Fruit fly (Drosophila melanogaster) whole organism, wandering third instar larva: Measurements from ENCODE around the gene Dhc1.

Experiments
- Abd-B ChIP-seq: fragments of >200 bp; optimal IDR thresholded peaks from 2 replicates; lab custom pipeline; 2017; ENCODE audit warnings: missing biosample characterization, missing genetic modification characterization
- CG32264 ChIP-seq: fragments of 200-800 bp; sonication (Bioruptor generic); optimal IDR thresholded peaks from 2 replicates; lab custom pipeline; 2016; ENCODE audit warnings: missing biosample characterization, missing genetic modification characterization
- CrebA ChIP-seq: fragments of 200-800 bp; sonication (Bioruptor generic); optimal IDR thresholded peaks from 2 replicates; lab custom pipeline; 2016; ENCODE audit warnings: missing biosample characterization, mild to moderate bottlenecking, missing genetic modification characterization, borderline replicate concordance
- Dfd ChIP-seq: fragments of >200 bp; optimal IDR thresholded peaks from 2 replicates; lab custom pipeline; 2017; ENCODE audit warnings: missing biosample characterization, missing genetic modification characterization
- GATAd ChIP-seq: sonication (Bioruptor generic); optimal IDR thresholded peaks from 2 replicates; lab custom pipeline; 2016; ENCODE audit warnings: missing biosample characterization, missing genetic modification characterization
- HLH106 ChIP-seq: fragments of 200-800 bp; optimal IDR thresholded peaks from 3 replicates; lab custom pipeline; 2019; ENCODE audit warnings: missing biosample characterization, mild to moderate bottlenecking, missing genetic modification characterization, moderate library complexity
- Hnf4 ChIP-seq: fragments of 200-800 bp; sonication (Bioruptor generic); optimal IDR thresholded peaks from 2 replicates; lab custom pipeline; 2016; ENCODE audit warnings: missing biosample characterization, mild to moderate bottlenecking, missing genetic modification characterization
- Hr78 ChIP-seq: fragments of >200 bp; optimal IDR thresholded peaks from 2 replicates; lab custom pipeline; 2017; ENCODE audit warnings: missing biosample characterization, missing genetic modification characterization
- Hr83 ChIP-seq: fragments of 200-300 bp; sonication (Bioruptor generic); optimal IDR thresholded peaks from 2 replicates; lab custom pipeline; 2016; ENCODE audit warnings: missing biosample characterization, mild to moderate bottlenecking, missing genetic modification characterization, moderate library complexity; ENCODE audit not compliant: poor library complexity, severe bottlenecking
- Jra ChIP-seq: sonication (Bioruptor generic); optimal IDR thresholded peaks from 2 replicates; lab custom pipeline; 2016; ENCODE audit warnings: missing biosample characterization, missing genetic modification characterization
- Mio ChIP-seq: sonication (Bioruptor generic); optimal IDR thresholded peaks from 2 replicates; lab custom pipeline; 2016; ENCODE audit warnings: missing biosample characterization, missing genetic modification characterization
- Myc ChIP-seq: fragments of >200 bp; optimal IDR thresholded peaks from 2 replicates; lab custom pipeline; 2017
- OdsH ChIP-seq: fragments of 200-800 bp; sonication (Bioruptor generic); optimal IDR thresholded peaks from 2 replicates; lab custom pipeline; 2016; ENCODE audit warnings: missing biosample characterization, mild to moderate bottlenecking, missing genetic modification characterization
- Rel ChIP-seq, 2 experiments: fragments of 200-800 bp; sonication (Bioruptor generic) in 1 of 2; optimal IDR thresholded peaks; 2 replicates in 1 of 2; 3 replicates in 1 of 2; lab custom pipeline; 2016 to 2019; ENCODE audit warnings: mild to moderate bottlenecking in 2 of 2, missing biosample characterization in 2 of 2, missing genetic modification characterization in 2 of 2, moderate library complexity in 1 of 2
- Sp1 ChIP-seq: fragments of 200-800 bp; sonication (Bioruptor generic); optimal IDR thresholded peaks from 3 replicates; lab custom pipeline; 2019; ENCODE audit warnings: missing biosample characterization, mild to moderate bottlenecking, missing genetic modification characterization, moderate library complexity
- Vsx2 ChIP-seq: fragments of 200-300, 225-300 bp; sonication (Bioruptor generic); optimal IDR thresholded peaks from 2 replicates; lab custom pipeline; 2018; ENCODE audit warnings: missing biosample characterization, missing genetic modification characterization; ENCODE audit not compliant: partially characterized antibody
- br ChIP-seq: fragments of 200-800 bp; sonication (Bioruptor generic); optimal IDR thresholded peaks from 2 replicates; lab custom pipeline; 2016; ENCODE audit warnings: missing biosample characterization, missing genetic modification characterization
- brk ChIP-seq: fragments of 200-800 bp; sonication (Bioruptor generic); optimal IDR thresholded peaks from 2 replicates; lab custom pipeline; 2016; ENCODE audit warnings: missing biosample characterization, mild to moderate bottlenecking, missing genetic modification characterization
- dmrt93B ChIP-seq: fragments of 200-800 bp; sonication (Bioruptor generic); optimal IDR thresholded peaks from 2 replicates; lab custom pipeline; 2018; ENCODE audit warnings: missing biosample characterization, mild to moderate bottlenecking, missing genetic modification characterization
- dsf ChIP-seq: sonication (Bioruptor generic); optimal IDR thresholded peaks from 2 replicates; lab custom pipeline; 2016; ENCODE audit warnings: missing biosample characterization, missing genetic modification characterization, borderline replicate concordance
- ey ChIP-seq: fragments of 200-800 bp; sonication (Bioruptor generic); optimal IDR thresholded peaks from 2 replicates; lab custom pipeline; 2016; ENCODE audit warnings: missing biosample characterization, missing genetic modification characterization
- foxo ChIP-seq, 2 experiments: fragments of 200-800 bp; sonication (Bioruptor generic); optimal IDR thresholded peaks; 2 replicates in 1 of 2; 3 replicates in 1 of 2; lab custom pipeline; 2016 to 2017; ENCODE audit warnings: missing biosample characterization in 2 of 2, missing genetic modification characterization in 2 of 2
- fru ChIP-seq: fragments of 200-800 bp; sonication (Bioruptor generic); optimal IDR thresholded peaks from 3 replicates; lab custom pipeline; 2016; ENCODE audit warnings: missing biosample characterization, mild to moderate bottlenecking, missing genetic modification characterization
- h ChIP-seq: fragments of 200-800 bp; sonication (Bioruptor generic); optimal IDR thresholded peaks from 3 replicates; lab custom pipeline; 2016; ENCODE audit warnings: missing biosample characterization, mild to moderate bottlenecking, missing genetic modification characterization
- jim ChIP-seq: fragments of 175-275, 200-325 bp; sonication (Bioruptor generic); optimal IDR thresholded peaks from 2 replicates; lab custom pipeline; 2016; ENCODE audit warnings: missing biosample characterization, mild to moderate bottlenecking, missing genetic modification characterization
- lola ChIP-seq: fragments of >200 bp; optimal IDR thresholded peaks from 2 replicates; lab custom pipeline; 2017; ENCODE audit warnings: missing biosample characterization, missing genetic modification characterization
- pan ChIP-seq: fragments of >200 bp; optimal IDR thresholded peaks from 2 replicates; lab custom pipeline; 2017
- psq ChIP-seq: fragments of 200-800 bp; sonication (Bioruptor generic); optimal IDR thresholded peaks from 3 replicates; lab custom pipeline; 2017; ENCODE audit warnings: missing biosample characterization, mild to moderate bottlenecking, missing genetic modification characterization, moderate library complexity
- rgr ChIP-seq: fragments of 200-800 bp; sonication (Bioruptor generic); optimal IDR thresholded peaks from 3 replicates; lab custom pipeline; 2016; ENCODE audit warnings: missing biosample characterization, mild to moderate bottlenecking, missing genetic modification characterization
- sage ChIP-seq: fragments of 200-800 bp; sonication (Bioruptor generic); optimal IDR thresholded peaks from 2 replicates; lab custom pipeline; 2016; ENCODE audit warnings: missing biosample characterization, mild to moderate bottlenecking, missing genetic modification characterization
- sv ChIP-seq: fragments of 200-800 bp; sonication (Bioruptor generic); optimal IDR thresholded peaks from 3 replicates; lab custom pipeline; 2016; ENCODE audit warnings: missing biosample characterization, missing genetic modification characterization
- tai ChIP-seq: sonication (Bioruptor generic); optimal IDR thresholded peaks from 2 replicates; lab custom pipeline; 2016; ENCODE audit warnings: missing biosample characterization, missing genetic modification characterization
- usp ChIP-seq: fragments of >200 bp; optimal IDR thresholded peaks from 2 replicates; lab custom pipeline; 2017; ENCODE audit warnings: missing biosample characterization, missing genetic modification characterization
- woc ChIP-seq: sonication (Bioruptor generic); optimal IDR thresholded peaks from 2 replicates; lab custom pipeline; 2016; ENCODE audit warnings: missing biosample characterization, mild to moderate bottlenecking, missing genetic modification characterization

The Dhc1 gene

DNA sequence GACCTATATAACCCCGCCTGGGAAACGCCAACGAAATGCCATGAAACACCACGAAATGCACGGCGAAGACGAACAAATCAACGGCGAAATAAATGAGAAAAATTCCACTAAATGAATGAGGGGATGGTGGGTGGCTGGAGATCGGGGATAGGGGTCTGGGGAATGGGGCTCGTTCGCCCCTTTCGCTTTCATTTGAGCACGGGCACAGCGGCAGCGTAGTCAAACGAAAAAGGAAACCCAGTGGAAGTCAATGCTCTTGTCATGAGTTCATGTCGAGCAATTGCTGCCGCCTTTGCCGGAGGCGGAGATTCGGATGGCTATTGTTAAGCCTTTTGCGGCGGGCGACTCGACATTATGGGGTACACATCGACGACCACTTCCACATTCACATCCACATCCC, 28.8 kb upstream of the Dhc1 start:
- TF ChIP-seq sv (GFP tag; lab: Kevin White, UChicago) (no peak), Rel (GFP tag; optimal IDR thresholded peaks at IDR 0.05; lab: Kevin White, UChicago) (no peak), Rel (tag; optimal IDR thresholded peaks at IDR 0.05; lab: Kevin White, UChicago) (no peak), fru (GFP tag; lab: Kevin White, UChicago) (no peak), jim (no peak), Jra (GFP tag; lab: Kevin White, UChicago) (no peak), CG32264 (no peak), ey (GFP tag; lab: Kevin White, UChicago) (no peak)

- TF ChIP-seq usp (GFP tag; lab: Kevin White, UChicago) (no peak), br (GFP tag; lab: Kevin White, UChicago) (peak; percentile 37), Dfd (GFP tag; lab: Kevin White, UChicago) (no peak), tai (GFP tag; lab: Kevin White, UChicago) (no peak), h (peak; percentile 74), psq (GFP tag; lab: Kevin White, UChicago) (peak; percentile 32), Vsx2 (GFP tag; lab: Kevin White, UChicago) (no peak), rgr (peak; percentile 77), ey (GFP tag; lab: Kevin White, UChicago) (peak; percentile 67), Rel (GFP tag; optimal IDR thresholded peaks at IDR 0.05; lab: Kevin White, UChicago) (peak; percentile 36), Rel (tag; optimal IDR thresholded peaks at IDR 0.05; lab: Kevin White, UChicago) (no peak), foxo (GFP tag; optimal IDR thresholded peaks at IDR 0.05; lab: Kevin White, UChicago) (peak in 1 of 2 experiments; percentile 65), OdsH (GFP tag; lab: Kevin White, UChicago) (peak; percentile 58), dsf (GFP tag; lab: Kevin White, UChicago) (peak; percentile 39), Myc (lab: Kevin White, UChicago) (no peak), woc (peak; percentile 9), Hnf4 (GFP tag; lab: Kevin White, UChicago) (peak; percentile 67), fru (GFP tag; lab: Kevin White, UChicago) (peak; percentile 23), HLH106 (tag; lab: Kevin White, UChicago) (peak; percentile 38), CrebA (GFP tag; lab: Kevin White, UChicago) (no peak), dmrt93B (GFP tag; lab: Kevin White, UChicago) (no peak), Hr83 (no peak), lola (GFP tag; lab: Kevin White, UChicago) (no peak), GATAd (GFP tag; lab: Kevin White, UChicago) (peak; percentile 16), Sp1 (GFP tag; lab: Kevin White, UChicago) (peak; percentile 22), sv (GFP tag; lab: Kevin White, UChicago) (peak; percentile 91)
Observed at dm6 chr3R:9702567-9702966, 28.1 kb upstream of the Dhc1 start.

DNA sequence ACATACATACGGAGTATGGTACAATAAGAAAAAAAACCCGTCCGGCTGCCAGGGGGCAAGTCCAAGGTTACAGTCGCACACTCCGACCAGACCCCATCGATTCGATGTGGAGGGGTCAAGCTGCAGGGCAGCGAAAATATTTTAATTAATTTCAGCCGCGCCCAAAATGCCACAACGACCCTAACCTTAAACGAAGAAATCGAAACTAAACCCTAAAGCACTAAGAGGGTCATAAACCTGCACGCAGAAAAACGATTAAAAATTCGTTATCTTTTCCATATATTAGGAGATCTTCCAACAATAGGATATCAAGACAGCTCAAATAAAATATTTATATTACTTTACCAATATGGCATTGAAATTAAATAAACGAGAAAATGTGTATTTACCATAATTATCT, 27.5 kb upstream of the Dhc1 start:
- TF ChIP-seq Hr78 (GFP tag; lab: Kevin White, UChicago) (no peak), brk (GFP tag; lab: Kevin White, UChicago) (no peak), Myc (lab: Kevin White, UChicago) (no peak), woc (no peak), rgr (peak; percentile 23), sage (GFP tag; lab: Kevin White, UChicago) (peak; percentile 22), Mio (no peak), Jra (GFP tag; lab: Kevin White, UChicago) (no peak), Hnf4 (GFP tag; lab: Kevin White, UChicago) (no peak), ey (GFP tag; lab: Kevin White, UChicago) (no peak)

DNA sequence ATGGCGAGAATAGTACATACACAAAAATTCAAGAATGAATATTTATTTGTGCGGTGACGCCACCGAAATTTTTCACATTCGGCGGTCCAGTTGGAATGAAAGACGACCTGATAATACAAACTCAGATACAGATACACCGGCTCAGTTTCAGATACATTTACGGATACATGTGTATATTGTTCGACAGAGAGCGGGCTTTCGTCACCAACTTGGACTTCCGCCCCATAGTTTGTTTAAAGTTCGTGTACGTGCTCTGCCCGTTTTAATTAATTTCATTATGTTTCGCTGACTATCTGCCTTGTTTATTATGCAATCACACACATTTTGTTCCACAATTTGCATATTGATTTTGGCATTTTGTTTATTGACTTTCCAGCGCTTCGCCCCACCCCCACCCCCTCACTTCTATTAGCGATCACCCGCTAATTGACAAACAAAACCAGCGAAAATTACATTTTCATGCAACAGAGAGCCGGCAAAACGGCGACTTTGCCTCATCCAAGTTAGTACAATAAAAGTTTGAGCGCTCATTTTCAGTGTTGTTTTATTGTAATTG, 26.8 kb upstream of the Dhc1 start:
- TF ChIP-seq Jra (GFP tag; lab: Kevin White, UChicago) (peak; percentile 1), rgr (peak; percentile 62), foxo (GFP tag; optimal IDR thresholded peaks at IDR 0.05; lab: Kevin White, UChicago) (peak in 1 of 2 experiments; percentile 7), Sp1 (GFP tag; lab: Kevin White, UChicago) (peak; percentile 5), sage (GFP tag; lab: Kevin White, UChicago) (no peak), Mio (no peak), Abd-B (no peak), Hr83 (peak; percentile 23), HLH106 (tag; lab: Kevin White, UChicago) (peak; percentile 22), dmrt93B (GFP tag; lab: Kevin White, UChicago) (peak; percentile 3), pan (lab: Kevin White, UChicago) (no peak), jim (no peak), h (peak; percentile 42), OdsH (GFP tag; lab: Kevin White, UChicago) (peak; percentile 56), CrebA (GFP tag; lab: Kevin White, UChicago) (no peak)
